Fruit fly (Drosophila melanogaster) Kc167 (cell line): ENCODE results near the gene CG12278.

Experiments
- Myc ChIP-seq: fragments of >200 bp; optimal IDR thresholded peaks from 2 replicates; lab custom pipeline; 2017; ENCODE audit warnings: missing external identifiers
- insv ChIP-seq: fragments of >200 bp; optimal IDR thresholded peaks from 3 replicates; lab custom pipeline; 2018; ENCODE audit warnings: missing external identifiers

- TF ChIP-seq Myc (lab: Kevin White, UChicago), result no peak
- no peak for TF ChIP-seq insv (lab: Kevin White, UChicago)
Observed at dm6 chr3R:21073141-21073540, 29.3 kb downstream of the CG12278 start, which contains the start of gene r-l.
